Worm (Caenorhabditis elegans) whole organism, mixed stage, embryonic: Measurements from ENCODE around the gene crh-1.

Experiments used
- M03D4.4 ChIP-seq: sonication (generic microtip); optimal IDR thresholded peaks from 2 replicates; lab custom pipeline; 2017; ENCODE audit warnings: mild to moderate bottlenecking, missing genetic modification characterization, missing compliant biosample characterization
- blmp-1 ChIP-seq: fragments of 150-350 bp; optimal IDR thresholded peaks from 2 replicates; lab custom pipeline; 2014; ENCODE audit warnings: missing biosample characterization, missing genetic modification characterization
- nhr-237 ChIP-seq: fragments of 150-350 bp; optimal IDR thresholded peaks from 2 replicates; lab custom pipeline; 2014; ENCODE audit warnings: missing biosample characterization, missing genetic modification characterization
- pha-4 ChIP-seq: fragments of 150-350 bp; optimal IDR thresholded peaks from 2 replicates; lab custom pipeline; 2018; ENCODE audit warnings: missing biosample characterization, missing genetic modification reagents, missing genetic modification characterization
- unc-39 ChIP-seq: fragments of 150-350 bp; optimal IDR thresholded peaks from 2 replicates; lab custom pipeline; 2014; ENCODE audit warnings: missing biosample characterization, missing genetic modification characterization
- unc-62 ChIP-seq: fragments of 150-350 bp; optimal IDR thresholded peaks from 2 replicates; lab custom pipeline; 2014; ENCODE audit warnings: missing biosample characterization, missing genetic modification reagents, missing genetic modification characterization

DNA sequence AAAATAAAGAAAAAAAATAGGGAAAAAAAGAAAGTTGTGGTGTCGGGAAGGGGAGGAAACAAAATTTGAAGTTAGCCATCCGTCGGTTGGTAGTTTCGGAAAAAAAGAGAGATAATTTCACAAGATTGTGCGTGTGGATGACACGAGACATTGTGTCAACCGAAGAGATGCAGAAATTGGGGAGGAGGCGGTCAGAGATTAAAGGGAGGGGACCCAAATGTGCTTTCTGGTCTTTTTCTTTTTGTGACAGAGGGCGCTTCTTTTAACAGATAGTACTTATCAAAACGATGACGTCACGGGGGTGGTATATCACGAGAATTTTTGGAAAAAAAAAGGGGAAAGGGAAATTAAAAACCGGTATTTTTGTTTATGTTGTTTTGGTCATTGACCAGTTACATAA lies 80.9 kb downstream of the crh-1 start:
- TF ChIP-seq pha-4 (tag; lab: Kevin White, UChicago) (no peak), blmp-1 (tag; lab: Kevin White, UChicago) (no peak), nhr-237 (tag; lab: Kevin White, UChicago) (no peak), unc-62 (GFP tag; lab: Kevin White, UChicago) (no peak), unc-39 (tag; lab: Kevin White, UChicago) (no peak), M03D4.4 (no peak)
